Fruit fly (Drosophila melanogaster): ENCODE data around the gene CG13678.

The CG13678 gene

dm6 chr3L:8197779-8198279 lies 24.1 kb upstream of the CG13678 start, which contains the start of the genes UbcE2M and Dhps (continued):
- TF ChIP-seq inv (GFP tag; IDR thresholded peaks at IDR 0.05; ENCODE audit: partially characterized antibody) = peak; percentile 70
- TF ChIP-seq CG7963 (GFP tag; IDR thresholded peaks at IDR 0.05; ENCODE audit: partially characterized antibody) = peak; percentile 63; the same call in 2 of the 3 replicates
- no peak; the same call in 2 of the 3 replicates for TF ChIP-seq CG11560 (tag; IDR thresholded peaks at IDR 0.05)
- peak; percentile 80 for TF ChIP-seq CG8924 (tag; optimal IDR thresholded peaks at IDR 0.05)
- peak; percentile 59; the same call in 2 of the 3 replicates for TF ChIP-seq Mrtf (GFP tag; IDR thresholded peaks at IDR 0.05)
- no peak for TF ChIP-seq corto (GFP tag; optimal IDR thresholded peaks at IDR 0.05)
- peak; percentile 73 for TF ChIP-seq Usf (GFP tag; optimal IDR thresholded peaks at IDR 0.05)
- TF ChIP-seq trh (GFP tag; optimal IDR thresholded peaks at IDR 0.05) = peak; percentile 42
- peak; percentile 2 for TF ChIP-seq tup (GFP tag; optimal IDR thresholded peaks at IDR 0.05)
- no peak for TF ChIP-seq yki (optimal IDR thresholded peaks at IDR 0.05)
- TF ChIP-seq bcd (GFP tag; optimal IDR thresholded peaks at IDR 0.05) = peak; percentile 53
- peak; percentile 53; the same call in 1 of the 2 replicates for TF ChIP-seq E2f2 (GFP tag; IDR thresholded peaks at IDR 0.05)
- TF ChIP-seq HLH4C (GFP tag; IDR thresholded peaks at IDR 0.05; ENCODE audit: partially characterized antibody) = peak; percentile 76
- no peak for TF ChIP-seq Trl (optimal IDR thresholded peaks at IDR 0.05)
- peak; percentile 31 for TF ChIP-seq Trl (GFP tag; optimal IDR thresholded peaks at IDR 0.05)
- peak in 1 of 2 experiments; percentile 62 for TF ChIP-seq bsh (GFP tag; optimal IDR thresholded peaks at IDR 0.05)
- TF ChIP-seq CG10431 (GFP tag; optimal IDR thresholded peaks at IDR 0.05) = peak; percentile 48
- no peak for TF ChIP-seq CG15073 (GFP tag; optimal IDR thresholded peaks at IDR 0.05)
- peak; percentile 44; the same call in 1 of the 3 replicates for TF ChIP-seq ken (GFP tag; IDR thresholded peaks at IDR 0.05)
- TF ChIP-seq Dp (GFP tag; optimal IDR thresholded peaks at IDR 0.05) = peak; percentile 36
- TF ChIP-seq NC2β (GFP tag; optimal IDR thresholded peaks at IDR 0.05) = peak; percentile 0
- TF ChIP-seq CG13296 (GFP tag; optimal IDR thresholded peaks at IDR 0.05) = peak; percentile 72
- peak; percentile 56; the same call in 1 of the 2 replicates for TF ChIP-seq CG31224 (GFP tag; IDR thresholded peaks at IDR 0.05)
- TF ChIP-seq Mes4 (GFP tag; optimal IDR thresholded peaks at IDR 0.05) = no peak
- TF ChIP-seq sob (GFP tag; IDR thresholded peaks at IDR 0.05) = peak; percentile 73
- TF ChIP-seq CG11504 (tag; optimal IDR thresholded peaks at IDR 0.05) = no peak
- TF ChIP-seq luna (GFP tag; optimal IDR thresholded peaks at IDR 0.05) = no peak
- TF ChIP-seq CG32772 (GFP tag; IDR thresholded peaks at IDR 0.05) = peak; percentile 63
- TF ChIP-seq CG30431 (GFP tag; optimal IDR thresholded peaks at IDR 0.05) = peak; percentile 61
- peak in 1 of 2 experiments; percentile 30 for TF ChIP-seq insv (GFP tag; optimal IDR thresholded peaks at IDR 0.05)
- TF ChIP-seq NFAT (GFP tag; IDR thresholded peaks at IDR 0.05) = peak; percentile 62
- TF ChIP-seq CG4328 (GFP tag; optimal IDR thresholded peaks at IDR 0.05) = peak; percentile 78
- peak in 1 of 3 experiments; percentile 78 for TF ChIP-seq lola (GFP tag; optimal IDR thresholded peaks at IDR 0.05)
- no peak for TF ChIP-seq CG8478 (optimal IDR thresholded peaks at IDR 0.05)
- no peak for TF ChIP-seq Gsc (GFP tag; IDR thresholded peaks at IDR 0.05)
- TF ChIP-seq lbe (GFP tag; optimal IDR thresholded peaks at IDR 0.05) = peak; percentile 52
- peak; percentile 23 for TF ChIP-seq CG8281 (tag; optimal IDR thresholded peaks at IDR 0.05)
- peak; percentile 95 for TF ChIP-seq Sry-β (GFP tag; optimal IDR thresholded peaks at IDR 0.05)
- peak; percentile 56; the same call in 1 of the 2 replicates for TF ChIP-seq ranshi (GFP tag; IDR thresholded peaks at IDR 0.05)
- TF ChIP-seq CG11085 (GFP tag; IDR thresholded peaks at IDR 0.05) = peak; percentile 60; the same call in 1 of the 2 replicates
- TF ChIP-seq CG9817 (tag; optimal IDR thresholded peaks at IDR 0.05) = peak; percentile 89
- TF ChIP-seq CG10654 (GFP tag; optimal IDR thresholded peaks at IDR 0.05) = peak; percentile 57
- TF ChIP-seq CG3407 (GFP tag; optimal IDR thresholded peaks at IDR 0.05) = no peak
- no peak for TF ChIP-seq crol (GFP tag; IDR thresholded peaks at IDR 0.05)
- no peak for TF ChIP-seq abd-A (tag; optimal IDR thresholded peaks at IDR 0.05)
- peak; percentile 80 for TF ChIP-seq Ssrp (tag; optimal IDR thresholded peaks at IDR 0.05)
- no peak for TF ChIP-seq CG11723 (GFP tag; optimal IDR thresholded peaks at IDR 0.05)
- TF ChIP-seq CG4282 (GFP tag; optimal IDR thresholded peaks at IDR 0.05) = no peak
- no peak for TF ChIP-seq Stat92E (GFP tag; optimal IDR thresholded peaks at IDR 0.05)
- peak; percentile 25 for TF ChIP-seq CG17186 (GFP tag; optimal IDR thresholded peaks at IDR 0.05)

Data from whole organism, embryonic.